Fruit fly (Drosophila melanogaster) whole organism, embryonic: ENCODE results near the gene Trs20.

ENCODE experiments used
- Aef1 ChIP-seq: fragments of 200-800 bp; sonication (Bioruptor generic); IDR thresholded peaks from 3 replicates; pipeline ENCODE4 v1.3.6; 2022; ENCODE audit warnings: missing biosample characterization, missing genetic modification characterization
- BEAF-32 ChIP-seq: fragments of 200-800 bp; sonication (Bioruptor generic); optimal IDR thresholded peaks from 3 replicates; lab custom pipeline; 2017; ENCODE audit warnings: missing biosample characterization, missing genetic modification characterization, mild to moderate bottlenecking, moderate library complexity, missing genetic modification reagents
- Bteb2 ChIP-seq: fragments of 200-800 bp; sonication (Bioruptor generic); optimal IDR thresholded peaks from 2 replicates; lab custom pipeline; 2016; ENCODE audit warnings: missing biosample characterization, missing genetic modification characterization
- CG11456 ChIP-seq: fragments of 200-800 bp; sonication (Bioruptor generic); IDR thresholded peaks from 3 replicates; pipeline ENCODE4 v1.3.6; 2022; ENCODE audit warnings: missing biosample characterization, missing genetic modification characterization
- CG11695 ChIP-seq: fragments of 200-800 bp; sonication (Bioruptor generic); IDR thresholded peaks from 3 replicates; pipeline ENCODE4 v1.3.6; 2022; ENCODE audit warnings: missing biosample characterization, missing genetic modification characterization
- CG12744 ChIP-seq: fragments of 200-800 bp; sonication (Bioruptor generic); optimal IDR thresholded peaks from 2 replicates; lab custom pipeline; 2016; ENCODE audit warnings: missing biosample characterization, missing genetic modification characterization
- CG15269 ChIP-seq: fragments of 200-800 bp; sonication (Bioruptor generic); optimal IDR thresholded peaks from 2 replicates; lab custom pipeline; 2018; ENCODE audit warnings: missing biosample characterization, mild to moderate bottlenecking, missing genetic modification characterization, moderate library complexity
- CG17361 ChIP-seq: fragments of 200-800 bp; sonication (Bioruptor generic); IDR thresholded peaks from 3 replicates; pipeline ENCODE4 v1.3.6; 2022; ENCODE audit warnings: missing biosample characterization, missing genetic modification characterization
- CG2712 ChIP-seq: fragments of 200-800 bp; optimal IDR thresholded peaks from 3 replicates; lab custom pipeline; 2019; ENCODE audit warnings: missing biosample characterization, mild to moderate bottlenecking, missing genetic modification characterization, moderate library complexity
- CG30403 ChIP-seq: fragments of 200-800 bp; sonication (Bioruptor generic); optimal IDR thresholded peaks from 3 replicates; lab custom pipeline; 2016; ENCODE audit warnings: missing biosample characterization, missing genetic modification characterization
- CG31388 ChIP-seq: fragments of 200-800 bp; sonication (Bioruptor generic); optimal IDR thresholded peaks from 2 replicates; lab custom pipeline; 2016; ENCODE audit warnings: missing biosample characterization, missing genetic modification characterization
- CG32772 ChIP-seq: fragments of 200-800 bp; sonication (Bioruptor generic); IDR thresholded peaks from 2 replicates; pipeline ENCODE4 v1.3.6; 2022; ENCODE audit warnings: missing biosample characterization, missing genetic modification characterization
- CG6765 ChIP-seq: fragments of 200-800 bp; sonication (Bioruptor generic); optimal IDR thresholded peaks from 3 replicates; lab custom pipeline; 2017; ENCODE audit warnings: missing biosample characterization, mild to moderate bottlenecking, missing genetic modification characterization
- CG7839 ChIP-seq: fragments of 200-800 bp; sonication (Bioruptor generic); optimal IDR thresholded peaks from 3 replicates; lab custom pipeline; 2018; ENCODE audit warnings: missing biosample characterization, mild to moderate bottlenecking, missing genetic modification characterization, moderate library complexity
- CG7928 ChIP-seq: fragments of 200-800 bp; sonication (Bioruptor generic); optimal IDR thresholded peaks from 2 replicates; lab custom pipeline; 2017; ENCODE audit warnings: missing biosample characterization, mild to moderate bottlenecking, missing genetic modification characterization
- CG9876 ChIP-seq: fragments of 200-800 bp; sonication (Bioruptor generic); optimal IDR thresholded peaks from 2 replicates; lab custom pipeline; 2016; ENCODE audit warnings: missing biosample characterization, missing genetic modification characterization
- CkIIα-i1 ChIP-seq: fragments of 200-800 bp; sonication (Bioruptor generic); IDR thresholded peaks from 2 replicates; pipeline ENCODE4 v1.3.6; 2022; ENCODE audit warnings: missing biosample characterization, missing genetic modification characterization
- D19A ChIP-seq: fragments of 200-800 bp; optimal IDR thresholded peaks from 3 replicates; lab custom pipeline; 2019; ENCODE audit warnings: missing biosample characterization, mild to moderate bottlenecking, missing genetic modification characterization, moderate library complexity
- Ets97D ChIP-seq: fragments of 200-800 bp; sonication (Bioruptor generic); optimal IDR thresholded peaks from 3 replicates; lab custom pipeline; 2016; ENCODE audit warnings: missing biosample characterization, missing genetic modification characterization
- H15 ChIP-seq: fragments of 200-800 bp; sonication (Bioruptor generic); IDR thresholded peaks from 3 replicates; pipeline ENCODE4 v1.3.6; 2022; ENCODE audit warnings: missing biosample characterization, missing genetic modification characterization
- Hsf ChIP-seq: fragments of 200-800 bp; sonication (Bioruptor generic); optimal IDR thresholded peaks from 3 replicates; lab custom pipeline; 2016; ENCODE audit warnings: missing biosample characterization, missing genetic modification characterization
- Kr ChIP-seq: fragments of 200-800 bp; sonication (Bioruptor generic); optimal IDR thresholded peaks from 2 replicates; lab custom pipeline; 2017; ENCODE audit warnings: missing biosample characterization, mild to moderate bottlenecking, missing genetic modification characterization
- NC2α ChIP-seq: fragments of 200-800 bp; sonication (Bioruptor generic); optimal IDR thresholded peaks from 2 replicates; lab custom pipeline; 2016; ENCODE audit warnings: missing biosample characterization, missing genetic modification characterization
- NC2β ChIP-seq: fragments of 200-800 bp; sonication (Bioruptor generic); optimal IDR thresholded peaks from 2 replicates; lab custom pipeline; 2016; ENCODE audit warnings: missing biosample characterization, missing genetic modification characterization
- Ravus ChIP-seq: fragments of 200-800 bp; sonication (Bioruptor generic); IDR thresholded peaks from 2 replicates; pipeline ENCODE4 v1.3.6; 2022; ENCODE audit warnings: missing biosample characterization, missing genetic modification characterization
- Rfx ChIP-seq: fragments of 200-800 bp; sonication (Bioruptor generic); IDR thresholded peaks from 2 replicates; pipeline ENCODE4 v1.3.6; 2022; ENCODE audit warnings: missing biosample characterization, missing genetic modification characterization
- Sox100B ChIP-seq: fragments of 200-800 bp; sonication (Bioruptor generic); optimal IDR thresholded peaks from 3 replicates; lab custom pipeline; 2018; ENCODE audit warnings: missing biosample characterization, mild to moderate bottlenecking, missing genetic modification characterization
- Ssrp ChIP-seq: fragments of 200-800 bp; sonication (Bioruptor generic); optimal IDR thresholded peaks from 2 replicates; lab custom pipeline; 2018; ENCODE audit warnings: missing biosample characterization, mild to moderate bottlenecking, missing genetic modification characterization, moderate library complexity
- bab2 ChIP-seq: fragments of 200-800 bp; sonication (Bioruptor generic); optimal IDR thresholded peaks from 2 replicates; lab custom pipeline; 2016; ENCODE audit warnings: missing biosample characterization, missing genetic modification characterization
- fd3F ChIP-seq: fragments of 200-800 bp; sonication (Bioruptor generic); optimal IDR thresholded peaks from 2 replicates; lab custom pipeline; 2018; ENCODE audit warnings: missing biosample characterization, mild to moderate bottlenecking, missing genetic modification characterization, moderate library complexity
- ftz-f1 ChIP-seq: fragments of 200-800 bp; sonication (Bioruptor generic); optimal IDR thresholded peaks from 2 replicates; lab custom pipeline; 2016; ENCODE audit warnings: missing biosample characterization, missing genetic modification characterization
- gcm2 ChIP-seq: fragments of 200-800 bp; sonication (Bioruptor generic); optimal IDR thresholded peaks from 2 replicates; lab custom pipeline; 2016; ENCODE audit warnings: missing biosample characterization, missing genetic modification characterization
- gsb ChIP-seq: fragments of 200-800 bp; sonication (Bioruptor generic); IDR thresholded peaks from 2 replicates; pipeline ENCODE4 v1.3.6; 2022; ENCODE audit warnings: missing biosample characterization, missing genetic modification characterization
- gt ChIP-seq: fragments of 200-800 bp; sonication (Bioruptor generic); IDR thresholded peaks from 2 replicates; pipeline ENCODE4 v1.3.6; 2022; ENCODE audit warnings: missing biosample characterization, missing genetic modification characterization
- ind ChIP-seq: fragments of 200-800 bp; sonication (Bioruptor generic); optimal IDR thresholded peaks from 3 replicates; lab custom pipeline; 2016; ENCODE audit warnings: missing biosample characterization, missing genetic modification characterization
- kay ChIP-seq: fragments of 200-800 bp; sonication (Bioruptor generic); optimal IDR thresholded peaks from 2 replicates; lab custom pipeline; 2016; ENCODE audit warnings: missing biosample characterization, missing genetic modification characterization
- lbe ChIP-seq: fragments of 200-800 bp; sonication (Bioruptor generic); optimal IDR thresholded peaks from 2 replicates; lab custom pipeline; 2016; ENCODE audit warnings: missing biosample characterization, mild to moderate bottlenecking, missing genetic modification characterization
- lmd ChIP-seq: fragments of 200-800 bp; sonication (Bioruptor generic); IDR thresholded peaks from 2 replicates; pipeline ENCODE4 v1.3.6; 2022; ENCODE audit warnings: missing biosample characterization, missing genetic modification characterization
- otp ChIP-seq: fragments of 200-800 bp; sonication (Bioruptor generic); IDR thresholded peaks from 3 replicates; pipeline ENCODE4, ENCODE4 v1.3.6; 2022; ENCODE audit warnings: missing biosample characterization, missing genetic modification characterization
- ranshi ChIP-seq: fragments of 200-800 bp; sonication (Bioruptor generic); IDR thresholded peaks from 2 replicates; pipeline ENCODE4 v1.3.6; 2022; ENCODE audit warnings: missing biosample characterization, missing genetic modification characterization
- repo ChIP-seq: fragments of 200-800 bp; sonication (Bioruptor generic); optimal IDR thresholded peaks from 2 replicates; lab custom pipeline; 2016; ENCODE audit warnings: missing biosample characterization, missing genetic modification characterization
- sc ChIP-seq, 3 experiments: fragments of >200 bp in 2 of 3; fragments of 200-800 bp in 1 of 3; sonication (Bioruptor generic) in 1 of 3; optimal IDR thresholded peaks; 2 replicates in 2 of 3; 3 replicates in 1 of 3; lab custom pipeline; 2017; ENCODE audit warnings: mild to moderate bottlenecking in 1 of 3, missing biosample characterization in 1 of 3, missing genetic modification characterization in 1 of 3, missing genetic modification reagents in 1 of 3
- scrt ChIP-seq: fragments of 200-800 bp; sonication (Bioruptor generic); optimal IDR thresholded peaks from 2 replicates; lab custom pipeline; 2018; ENCODE audit warnings: missing biosample characterization, mild to moderate bottlenecking, missing genetic modification characterization, moderate library complexity
- stwl ChIP-seq: fragments of 200-800 bp; sonication (Bioruptor generic); optimal IDR thresholded peaks from 3 replicates; lab custom pipeline; 2018; ENCODE audit warnings: missing biosample characterization, mild to moderate bottlenecking, missing genetic modification characterization, moderate library complexity
- tll ChIP-seq, 2 experiments: fragments of 200-800 bp in 1 of 2; fragments of >200 bp in 1 of 2; sonication (Bioruptor generic) in 1 of 2; optimal IDR thresholded peaks; 2 replicates each; lab custom pipeline; 2017 to 2019; ENCODE audit warnings: missing biosample characterization in 2 of 2, missing genetic modification characterization in 2 of 2, mild to moderate bottlenecking in 1 of 2, moderate library complexity in 1 of 2
- toy ChIP-seq: fragments of 200-800 bp; sonication (Bioruptor generic); IDR thresholded peaks from 2 replicates; pipeline ENCODE4 v1.3.6; 2022; ENCODE audit warnings: missing biosample characterization, missing genetic modification characterization
- ttk ChIP-seq: fragments of 200-800 bp; sonication (Bioruptor generic); IDR thresholded peaks from 2 replicates; pipeline ENCODE4 v2.1.2; 2022; ENCODE audit warnings: missing biosample characterization, missing genetic modification characterization
- twi ChIP-seq: fragments of 200-800 bp; optimal IDR thresholded peaks from 2 replicates; lab custom pipeline; 2019; ENCODE audit warnings: missing biosample characterization, mild to moderate bottlenecking, missing genetic modification characterization, moderate library complexity
- unc-4 ChIP-seq: fragments of 200-800 bp; sonication (Bioruptor generic); IDR thresholded peaks from 2 replicates; pipeline ENCODE4 v1.3.6; 2022; ENCODE audit warnings: missing biosample characterization, missing genetic modification characterization; ENCODE audit not compliant: partially characterized antibody
- zen ChIP-seq: fragments of 200-800 bp; sonication (Bioruptor generic); optimal IDR thresholded peaks from 3 replicates; lab custom pipeline; 2018; ENCODE audit warnings: missing biosample characterization, mild to moderate bottlenecking, missing genetic modification characterization, moderate library complexity

Gene Trs20

DNA sequence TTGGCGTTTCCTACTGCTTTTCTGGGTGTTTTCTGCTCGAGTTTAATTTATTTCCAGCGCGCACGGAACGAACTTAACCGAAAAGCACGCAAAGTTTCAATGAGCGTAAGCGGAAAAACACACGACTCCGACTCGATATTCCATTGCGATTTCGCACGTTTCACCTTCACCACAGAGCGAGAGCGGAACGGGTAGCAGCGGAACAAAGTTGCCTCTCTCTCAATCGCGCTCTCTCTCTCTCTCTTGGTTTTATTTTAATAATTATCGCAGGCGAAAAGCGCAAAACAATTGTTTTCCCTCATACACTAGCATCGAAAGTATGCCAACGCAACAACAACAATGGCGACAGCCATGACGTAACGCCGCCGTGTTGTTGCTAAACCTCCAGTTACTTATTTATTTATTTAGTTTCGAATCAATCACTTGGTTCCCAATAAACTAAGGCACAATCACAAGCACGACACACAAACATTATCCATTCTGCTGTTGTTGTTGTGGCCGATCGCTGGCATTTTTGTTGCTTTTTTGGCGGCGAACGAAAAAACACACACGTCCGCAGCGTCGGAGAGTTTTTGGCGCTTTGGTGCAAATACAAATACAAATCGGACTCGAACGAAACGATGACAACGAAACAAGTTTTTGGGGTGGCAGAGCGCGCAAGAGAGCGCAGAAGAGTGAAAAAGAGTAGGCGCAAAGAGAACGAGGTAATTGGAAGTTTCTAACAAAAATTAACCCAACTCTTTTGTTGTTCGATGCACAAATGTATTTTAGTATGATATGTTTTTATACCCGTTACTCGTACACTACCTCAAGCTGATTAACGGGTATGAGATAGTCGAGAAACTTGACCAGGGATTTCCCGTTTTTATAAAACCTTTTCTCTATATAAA, 33.0 kb upstream of the Trs20 start, which contains the start of gene CG5151 (continued):
- TF ChIP-seq Sox100B (GFP tag; lab: Kevin White, UChicago) (no peak), ranshi (GFP tag; lab: Robert Waterston, UW) (peak; percentile 41; the same call in 1 of the 2 replicates), Rfx (GFP tag; lab: Robert Waterston, UW) (peak; percentile 44; the same call in 1 of the 2 replicates), CG15269 (no peak), otp (GFP tag; lab: Robert Waterston, UW) (no peak), D19A (no peak), CG2712 (tag; lab: Kevin White, UChicago) (no peak), gt (GFP tag; lab: Robert Waterston, UW) (no peak), scrt (peak; percentile 18), gcm2 (GFP tag; lab: Kevin White, UChicago) (no peak), CG7928 (GFP tag; lab: Kevin White, UChicago) (no peak), Kr (GFP tag; lab: Kevin White, UChicago) (no peak), repo (no peak), gsb (GFP tag; lab: Robert Waterston, UW) (no peak), sc (optimal IDR thresholded peaks at IDR 0.05; lab: Kevin White, UChicago) (no peak), sc (GFP tag; optimal IDR thresholded peaks at IDR 0.05; lab: Kevin White, UChicago) (no peak), zen (tag; lab: Kevin White, UChicago) (no peak), fd3F (no peak), Ssrp (tag; lab: Kevin White, UChicago) (no peak), Bteb2 (GFP tag; lab: Kevin White, UChicago) (no peak), CG7839 (peak; percentile 30), CG6765 (peak; percentile 62), BEAF-32 (GFP tag; lab: Kevin White, UChicago) (no peak), stwl (tag; lab: Kevin White, UChicago) (no peak), lmd (no peak), CG11695 (GFP tag; lab: Robert Waterston, UW) (no peak), lbe (GFP tag; lab: Kevin White, UChicago) (peak; percentile 28), H15 (GFP tag; lab: Robert Waterston, UW) (no peak), NC2α (GFP tag; lab: Kevin White, UChicago) (no peak), ttk (GFP tag; lab: Robert Waterston, UW) (no peak), CG31388 (GFP tag; lab: Kevin White, UChicago) (no peak), bab2 (GFP tag; lab: Kevin White, UChicago) (no peak), Ets97D (GFP tag; lab: Kevin White, UChicago) (no peak), toy (GFP tag; lab: Robert Waterston, UW) (no peak), twi (no peak), tll (GFP tag; optimal IDR thresholded peaks at IDR 0.05; lab: Kevin White, UChicago) (no peak), NC2β (GFP tag; lab: Kevin White, UChicago) (no peak), Ravus (GFP tag; lab: Robert Waterston, UW) (no peak), Hsf (no peak), ind (GFP tag; lab: Kevin White, UChicago) (no peak), ftz-f1 (GFP tag; lab: Kevin White, UChicago) (no peak), kay (no peak), unc-4 (peak; percentile 23), CG17361 (GFP tag; lab: Robert Waterston, UW) (peak; percentile 44; the same call in 1 of the 3 replicates), Aef1 (GFP tag; lab: Robert Waterston, UW) (peak; percentile 67), CG11456 (GFP tag; lab: Robert Waterston, UW) (no peak), CG30403 (no peak), CG12744 (GFP tag; lab: Kevin White, UChicago) (no peak), CkIIα-i1 (GFP tag; lab: Robert Waterston, UW) (no peak), CG9876 (GFP tag; lab: Kevin White, UChicago) (no peak), CG32772 (GFP tag; lab: Robert Waterston, UW) (no peak)
